Fruit fly (Drosophila melanogaster) whole organism, embryonic: Measurements from ENCODE around the gene timeout.

Source experiments
- Asciz ChIP-seq: fragments of 200-800 bp; sonication (Bioruptor generic); optimal IDR thresholded peaks from 2 replicates; lab custom pipeline; 2017; ENCODE audit warnings: missing biosample characterization, mild to moderate bottlenecking, missing genetic modification characterization, missing genetic modification reagents
- B-H1 ChIP-seq: fragments of 200-800 bp; sonication (Bioruptor generic); IDR thresholded peaks from 3 replicates; pipeline ENCODE4 v1.3.6; 2022; ENCODE audit warnings: missing biosample characterization, missing genetic modification characterization
- Blimp-1 ChIP-seq: fragments of 200-800 bp; sonication (Bioruptor generic); optimal IDR thresholded peaks from 3 replicates; lab custom pipeline; 2018; ENCODE audit warnings: missing biosample characterization, missing genetic modification characterization, mild to moderate bottlenecking, moderate library complexity, missing genetic modification reagents
- BtbVII ChIP-seq: fragments of 200-800 bp; sonication (Bioruptor generic); optimal IDR thresholded peaks from 3 replicates; lab custom pipeline; 2017; ENCODE audit warnings: missing biosample characterization, mild to moderate bottlenecking, missing genetic modification characterization
- CG10959 ChIP-seq: fragments of 200-800 bp; sonication (Bioruptor generic); IDR thresholded peaks from 2 replicates; pipeline ENCODE4 v1.3.6; 2022; ENCODE audit warnings: missing biosample characterization, missing genetic modification characterization
- CG12942 ChIP-seq: fragments of 200-800 bp; sonication (Bioruptor generic); optimal IDR thresholded peaks from 3 replicates; lab custom pipeline; 2016; ENCODE audit warnings: missing biosample characterization, missing genetic modification characterization
- CG14014 ChIP-seq: fragments of 200-800 bp; sonication (Bioruptor generic); IDR thresholded peaks from 2 replicates; pipeline ENCODE4 v1.3.6; 2022; ENCODE audit warnings: missing biosample characterization, missing genetic modification characterization
- CG14050 ChIP-seq: fragments of 200-800 bp; sonication (Bioruptor generic); IDR thresholded peaks from 3 replicates; pipeline ENCODE4 v1.3.6; 2022; ENCODE audit warnings: missing biosample characterization, missing genetic modification characterization
- CG14860 ChIP-seq: fragments of 200-800 bp; sonication (Bioruptor generic); IDR thresholded peaks from 3 replicates; pipeline ENCODE4 v1.3.6; 2022; ENCODE audit warnings: missing biosample characterization, missing genetic modification characterization; ENCODE audit not compliant: partially characterized antibody
- CG17829 ChIP-seq: fragments of 200-800 bp; optimal IDR thresholded peaks from 2 replicates; lab custom pipeline; 2019; ENCODE audit warnings: missing biosample characterization, mild to moderate bottlenecking, missing genetic modification characterization, moderate library complexity
- CG18764 ChIP-seq: fragments of 200-800 bp; sonication (Bioruptor generic); optimal IDR thresholded peaks from 3 replicates; lab custom pipeline; 2016; ENCODE audit warnings: missing biosample characterization, missing genetic modification characterization
- CG30403 ChIP-seq: fragments of 200-800 bp; sonication (Bioruptor generic); optimal IDR thresholded peaks from 3 replicates; lab custom pipeline; 2016; ENCODE audit warnings: missing biosample characterization, missing genetic modification characterization
- CG3065 ChIP-seq: fragments of 200-800 bp; sonication (Bioruptor generic); optimal IDR thresholded peaks from 2 replicates; lab custom pipeline; 2016; ENCODE audit warnings: missing biosample characterization, missing genetic modification characterization
- CG31365 ChIP-seq: fragments of 200-800 bp; sonication (Bioruptor generic); optimal IDR thresholded peaks from 2 replicates; lab custom pipeline; 2018; ENCODE audit warnings: missing biosample characterization, mild to moderate bottlenecking, missing genetic modification characterization
- CG34224 ChIP-seq: fragments of 200-800 bp; sonication (Bioruptor generic); IDR thresholded peaks from 3 replicates; pipeline ENCODE4 v1.3.6; 2022; ENCODE audit warnings: missing biosample characterization, missing genetic modification characterization; ENCODE audit not compliant: partially characterized antibody
- Eip74EF ChIP-seq, 2 experiments: fragments of 200-800 bp in 1 of 2; fragments of >200 bp in 1 of 2; sonication (Bioruptor generic) in 1 of 2; optimal IDR thresholded peaks; 2 replicates each; lab custom pipeline; 2017 to 2019; ENCODE audit warnings: missing biosample characterization in 2 of 2, missing genetic modification characterization in 2 of 2, mild to moderate bottlenecking in 1 of 2, moderate library complexity in 1 of 2
- Fer3 ChIP-seq: fragments of 200-800 bp; sonication (Bioruptor generic); optimal IDR thresholded peaks from 2 replicates; lab custom pipeline; 2018; ENCODE audit warnings: missing biosample characterization, mild to moderate bottlenecking, missing genetic modification characterization, moderate library complexity
- Gsc ChIP-seq: fragments of 200-800 bp; sonication (Bioruptor generic); IDR thresholded peaks from 2 replicates; pipeline ENCODE4 v1.3.6; 2022; ENCODE audit warnings: missing biosample characterization, missing genetic modification characterization
- HmgZ ChIP-seq: fragments of 200-800 bp; sonication (Bioruptor generic); optimal IDR thresholded peaks from 2 replicates; lab custom pipeline; 2018; ENCODE audit warnings: missing biosample characterization, mild to moderate bottlenecking, missing genetic modification characterization
- Lhr ChIP-seq: fragments of 200-800 bp; sonication (Bioruptor generic); optimal IDR thresholded peaks from 3 replicates; lab custom pipeline; 2017; ENCODE audit warnings: mild to moderate bottlenecking, missing biosample characterization, missing genetic modification reagents, missing genetic modification characterization
- MESR4 ChIP-seq: fragments of 200-800 bp; sonication (Bioruptor generic); optimal IDR thresholded peaks from 2 replicates; lab custom pipeline; 2018; ENCODE audit warnings: missing biosample characterization, mild to moderate bottlenecking, missing genetic modification characterization, moderate library complexity
- NK7.1 ChIP-seq: fragments of 200-800 bp; sonication (Bioruptor generic); optimal IDR thresholded peaks from 3 replicates; lab custom pipeline; 2016; ENCODE audit warnings: missing biosample characterization, missing genetic modification characterization
- Optix ChIP-seq: fragments of 200-800 bp; sonication (Bioruptor generic); IDR thresholded peaks from 3 replicates; pipeline ENCODE4 v1.3.6; 2022; ENCODE audit warnings: missing biosample characterization, missing genetic modification characterization
- Sox102F ChIP-seq: fragments of 200-800 bp; sonication (Bioruptor generic); optimal IDR thresholded peaks from 2 replicates; lab custom pipeline; 2018; ENCODE audit warnings: missing biosample characterization, mild to moderate bottlenecking, missing genetic modification characterization, moderate library complexity
- ab ChIP-seq: fragments of 200-800 bp; sonication (Bioruptor generic); optimal IDR thresholded peaks from 2 replicates; lab custom pipeline; 2016; ENCODE audit warnings: missing biosample characterization, missing genetic modification characterization
- bigmax ChIP-seq: fragments of 200-800 bp; sonication (Bioruptor generic); optimal IDR thresholded peaks from 2 replicates; lab custom pipeline; 2018; ENCODE audit warnings: missing biosample characterization, mild to moderate bottlenecking, missing genetic modification characterization
- btn ChIP-seq: fragments of 200-800 bp; sonication (Bioruptor generic); optimal IDR thresholded peaks from 2 replicates; lab custom pipeline; 2016; ENCODE audit warnings: missing biosample characterization, missing genetic modification characterization
- corto ChIP-seq: fragments of 200-800 bp; sonication (Bioruptor generic); optimal IDR thresholded peaks from 2 replicates; lab custom pipeline; 2016; ENCODE audit warnings: missing biosample characterization, mild to moderate bottlenecking, missing genetic modification characterization, moderate library complexity
- ems ChIP-seq: fragments of 200-800 bp; sonication (Bioruptor generic); optimal IDR thresholded peaks from 3 replicates; lab custom pipeline; 2016; ENCODE audit warnings: missing biosample characterization, missing genetic modification characterization
- exex ChIP-seq: fragments of 200-800 bp; sonication (Bioruptor generic); optimal IDR thresholded peaks from 4 replicates; lab custom pipeline; 2018; ENCODE audit warnings: missing biosample characterization, mild to moderate bottlenecking, missing genetic modification characterization, moderate library complexity
- eyg ChIP-seq: fragments of 200-800 bp; sonication (Bioruptor generic); optimal IDR thresholded peaks from 3 replicates; lab custom pipeline; 2016; ENCODE audit warnings: missing biosample characterization, missing genetic modification characterization
- gem ChIP-seq: fragments of 200-800 bp; sonication (Bioruptor generic); optimal IDR thresholded peaks from 2 replicates; lab custom pipeline; 2019; ENCODE audit warnings: missing biosample characterization, mild to moderate bottlenecking, missing genetic modification characterization, moderate library complexity
- hbn ChIP-seq: fragments of 200-800 bp; sonication (Bioruptor generic); IDR thresholded peaks from 2 replicates; pipeline ENCODE4 v1.3.6; 2022; ENCODE audit warnings: missing biosample characterization, missing genetic modification characterization; ENCODE audit not compliant: partially characterized antibody
- insv ChIP-seq, 2 experiments: fragments of 200-800 bp; sonication (Bioruptor generic); optimal IDR thresholded peaks; 3 replicates each; lab custom pipeline; 2016 to 2018; ENCODE audit warnings: missing biosample characterization in 2 of 2, missing genetic modification characterization in 2 of 2
- knrl ChIP-seq: fragments of 200-800 bp; sonication (Bioruptor generic); IDR thresholded peaks from 3 replicates; pipeline ENCODE4 v1.3.6; 2022; ENCODE audit warnings: missing biosample characterization, missing genetic modification characterization; ENCODE audit not compliant: partially characterized antibody
- lilli ChIP-seq: fragments of 200-800 bp; sonication (Bioruptor generic); optimal IDR thresholded peaks from 3 replicates; lab custom pipeline; 2016; ENCODE audit warnings: missing biosample characterization, missing genetic modification characterization
- nmo ChIP-seq: fragments of 200-800 bp; sonication (Bioruptor generic); optimal IDR thresholded peaks from 2 replicates; lab custom pipeline; 2018; ENCODE audit warnings: missing biosample characterization, mild to moderate bottlenecking, missing genetic modification characterization, moderate library complexity
- onecut ChIP-seq: fragments of 200-800 bp; sonication (Bioruptor generic); IDR thresholded peaks from 2 replicates; pipeline ENCODE4 v1.3.6; 2022; ENCODE audit warnings: missing biosample characterization, missing genetic modification characterization
- otp ChIP-seq: fragments of 200-800 bp; sonication (Bioruptor generic); IDR thresholded peaks from 3 replicates; pipeline ENCODE4, ENCODE4 v1.3.6; 2022; ENCODE audit warnings: missing biosample characterization, missing genetic modification characterization
- pho ChIP-seq: fragments of 200-800 bp; sonication (Bioruptor generic); optimal IDR thresholded peaks from 2 replicates; lab custom pipeline; 2016; ENCODE audit warnings: missing biosample characterization, missing genetic modification characterization
- pnt ChIP-seq: fragments of 200-800 bp; sonication (Bioruptor generic); optimal IDR thresholded peaks from 3 replicates; lab custom pipeline; 2016; ENCODE audit warnings: missing biosample characterization, missing genetic modification characterization
- prd ChIP-seq, 3 experiments: fragments of >200 bp in 2 of 3; fragments of 200-800 bp in 1 of 3; sonication (Bioruptor generic) in 1 of 3; optimal IDR thresholded peaks in 2 of 3; IDR thresholded peaks in 1 of 3; 2 replicates in 2 of 3; 3 replicates in 1 of 3; pipeline versions ENCODE4 v1.3.6 to Lab custom; 2017 to 2022; ENCODE audit warnings: missing biosample characterization in 1 of 3, missing genetic modification characterization in 1 of 3
- salm ChIP-seq: fragments of 200-800 bp; sonication (Bioruptor generic); optimal IDR thresholded peaks from 2 replicates; lab custom pipeline; 2018; ENCODE audit warnings: missing biosample characterization, mild to moderate bottlenecking, missing genetic modification characterization
- sob ChIP-seq: fragments of 200-800 bp; sonication (Bioruptor generic); IDR thresholded peaks from 2 replicates; pipeline ENCODE4 v1.3.6; 2022; ENCODE audit warnings: missing biosample characterization, missing genetic modification characterization
- toy ChIP-seq: fragments of 200-800 bp; sonication (Bioruptor generic); IDR thresholded peaks from 2 replicates; pipeline ENCODE4 v1.3.6; 2022; ENCODE audit warnings: missing biosample characterization, missing genetic modification characterization
- tup ChIP-seq: fragments of 200-800 bp; sonication (Bioruptor generic); optimal IDR thresholded peaks from 2 replicates; lab custom pipeline; 2016; ENCODE audit warnings: missing biosample characterization, mild to moderate bottlenecking, missing genetic modification characterization, moderate library complexity
- tx ChIP-seq: fragments of 200-800 bp; sonication (Bioruptor generic); optimal IDR thresholded peaks from 2 replicates; lab custom pipeline; 2016; ENCODE audit warnings: missing biosample characterization, missing genetic modification characterization
- usp ChIP-seq: fragments of >200 bp; optimal IDR thresholded peaks from 2 replicates; lab custom pipeline; 2017; ENCODE audit warnings: missing biosample characterization, missing genetic modification characterization
- vfl ChIP-seq: fragments of 200-800 bp; sonication (Bioruptor generic); optimal IDR thresholded peaks from 2 replicates; lab custom pipeline; 2016; ENCODE audit warnings: missing biosample characterization, missing genetic modification characterization
- wdn ChIP-seq: fragments of 200-800 bp; sonication (Bioruptor generic); IDR thresholded peaks from 2 replicates; pipeline ENCODE4 v1.3.6; 2022; ENCODE audit warnings: missing biosample characterization, missing genetic modification characterization
- wek ChIP-seq: fragments of 200-800 bp; sonication (Bioruptor generic); optimal IDR thresholded peaks from 3 replicates; lab custom pipeline; 2018; ENCODE audit warnings: missing biosample characterization, mild to moderate bottlenecking, missing genetic modification characterization, moderate library complexity

timeout gene

dm6 chr3R:13088395-13088794 lies at the start of gene timeout (continued):
- TF ChIP-seq CG12942 (no peak), tup (GFP tag; lab: Kevin White, UChicago) (no peak), prd (optimal IDR thresholded peaks at IDR 0.05; lab: Kevin White, UChicago) (no peak), prd (GFP tag; IDR thresholded peaks at IDR 0.05; lab: Robert Waterston, UW) (no peak), insv (GFP tag; optimal IDR thresholded peaks at IDR 0.05; lab: Kevin White, UChicago) (peak in 1 of 2 experiments; percentile 88), Fer3 (no peak), MESR4 (no peak), Lhr (GFP tag; lab: Kevin White, UChicago) (peak; percentile 28), Gsc (GFP tag; lab: Robert Waterston, UW) (no peak), CG34224 (peak; percentile 70), CG14014 (GFP tag; lab: Robert Waterston, UW) (no peak), usp (GFP tag; lab: Kevin White, UChicago) (no peak), HmgZ (tag; lab: Kevin White, UChicago) (peak; percentile 2), bigmax (GFP tag; lab: Kevin White, UChicago) (no peak), onecut (GFP tag; lab: Robert Waterston, UW) (no peak), salm (tag; lab: Kevin White, UChicago) (no peak), CG17829 (tag; lab: Kevin White, UChicago) (peak; percentile 23), otp (GFP tag; lab: Robert Waterston, UW) (no peak), Optix (GFP tag; lab: Robert Waterston, UW) (no peak), tx (no peak), vfl (GFP tag; lab: Kevin White, UChicago) (no peak), corto (GFP tag; lab: Kevin White, UChicago) (no peak), toy (GFP tag; lab: Robert Waterston, UW) (no peak), CG31365 (tag; lab: Kevin White, UChicago) (no peak), ab (GFP tag; lab: Kevin White, UChicago) (no peak), CG10959 (GFP tag; lab: Robert Waterston, UW) (no peak), hbn (GFP tag; lab: Robert Waterston, UW) (peak; percentile 63), Sox102F (GFP tag; lab: Kevin White, UChicago) (no peak), CG14860 (GFP tag; lab: Robert Waterston, UW) (peak; percentile 58; the same call in 2 of the 3 replicates), CG14050 (GFP tag; lab: Robert Waterston, UW) (no peak), sob (no peak), Eip74EF (GFP tag; optimal IDR thresholded peaks at IDR 0.05; lab: Kevin White, UChicago) (no peak), CG18764 (no peak), BtbVII (no peak), CG30403 (GFP tag; lab: Kevin White, UChicago) (no peak), pnt (GFP tag; lab: Kevin White, UChicago) (no peak), exex (tag; lab: Kevin White, UChicago) (no peak), knrl (GFP tag; lab: Robert Waterston, UW) (peak; percentile 74; the same call in 2 of the 3 replicates), gem (tag; lab: Kevin White, UChicago) (no peak), pho (no peak), Blimp-1 (GFP tag; lab: Kevin White, UChicago) (no peak), btn (GFP tag; lab: Kevin White, UChicago) (no peak), lilli (GFP tag; lab: Kevin White, UChicago) (no peak), NK7.1 (GFP tag; lab: Kevin White, UChicago) (no peak), ems (GFP tag; lab: Kevin White, UChicago) (no peak), wek (GFP tag; lab: Kevin White, UChicago) (no peak), B-H1 (GFP tag; lab: Robert Waterston, UW) (no peak), eyg (GFP tag; lab: Kevin White, UChicago) (no peak), wdn (GFP tag; lab: Robert Waterston, UW) (no peak), CG3065 (GFP tag; lab: Kevin White, UChicago) (no peak), Asciz (GFP tag; lab: Kevin White, UChicago) (no peak), nmo (peak; percentile 50)
